Worm (Caenorhabditis elegans): ENCODE data around the gene hach-1.

DNA sequence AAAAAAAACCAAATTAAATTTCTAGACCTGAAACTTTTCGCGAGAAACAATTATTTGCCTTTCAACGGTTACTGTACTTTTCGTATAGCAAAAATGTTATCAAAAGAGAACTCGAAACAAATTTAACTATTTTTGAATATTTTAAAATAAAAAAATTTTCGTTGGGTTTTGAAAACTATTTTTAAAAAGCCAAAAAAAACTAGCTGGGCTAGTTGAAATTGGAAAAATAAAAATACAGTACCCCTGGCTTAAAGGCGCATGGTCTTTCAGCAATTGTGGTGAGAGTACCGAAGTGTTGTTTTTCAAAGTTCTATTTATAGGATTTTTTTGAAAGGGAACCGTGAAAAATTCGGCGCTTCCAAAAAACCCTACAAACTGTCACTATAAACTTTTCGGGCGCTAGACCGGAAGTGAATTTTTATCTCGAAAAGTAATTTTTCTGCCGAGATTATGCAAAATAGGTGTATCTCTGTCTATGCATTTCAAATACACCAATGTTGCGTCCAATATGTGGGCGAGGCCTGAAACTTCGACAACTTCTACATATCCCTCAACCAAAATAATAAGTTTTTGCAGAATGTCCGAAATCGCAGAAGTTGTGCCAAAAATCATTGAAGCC lies 11.4 kb upstream of the hach-1 start, which contains the start of gene D1044.1:
- TF ChIP-seq lin-13 (GFP tag; optimal IDR thresholded peaks at IDR 0.05) (no peak), lin-39 (tag; optimal IDR thresholded peaks at IDR 0.05) (no peak), set-16 (GFP tag; IDR thresholded peaks at IDR 0.05) (no peak), nhr-77 (tag; optimal IDR thresholded peaks at IDR 0.05) (no peak), madf-5 (GFP tag; IDR thresholded peaks at IDR 0.05) (no peak), F10B5.3 (tag; optimal IDR thresholded peaks at IDR 0.05) (no peak), ama-1 (optimal IDR thresholded peaks at IDR 0.05) (no peak), pha-4 (GFP tag; IDR thresholded peaks at IDR 0.05) (no peak), pha-4 (tag; optimal IDR thresholded peaks at IDR 0.05) (no peak), ztf-11 (tag; optimal IDR thresholded peaks at IDR 0.05) (no peak), zag-1 (tag; optimal IDR thresholded peaks at IDR 0.05) (no peak), ceh-82 (tag; optimal IDR thresholded peaks at IDR 0.05) (no peak), aly-2 (tag; optimal IDR thresholded peaks at IDR 0.05) (no peak), ZK546.5 (tag; optimal IDR thresholded peaks at IDR 0.05) (no peak)

All from whole organism, L4 larva.